Worm (Caenorhabditis elegans): ENCODE measurements around the gene clu-1.

DNA sequence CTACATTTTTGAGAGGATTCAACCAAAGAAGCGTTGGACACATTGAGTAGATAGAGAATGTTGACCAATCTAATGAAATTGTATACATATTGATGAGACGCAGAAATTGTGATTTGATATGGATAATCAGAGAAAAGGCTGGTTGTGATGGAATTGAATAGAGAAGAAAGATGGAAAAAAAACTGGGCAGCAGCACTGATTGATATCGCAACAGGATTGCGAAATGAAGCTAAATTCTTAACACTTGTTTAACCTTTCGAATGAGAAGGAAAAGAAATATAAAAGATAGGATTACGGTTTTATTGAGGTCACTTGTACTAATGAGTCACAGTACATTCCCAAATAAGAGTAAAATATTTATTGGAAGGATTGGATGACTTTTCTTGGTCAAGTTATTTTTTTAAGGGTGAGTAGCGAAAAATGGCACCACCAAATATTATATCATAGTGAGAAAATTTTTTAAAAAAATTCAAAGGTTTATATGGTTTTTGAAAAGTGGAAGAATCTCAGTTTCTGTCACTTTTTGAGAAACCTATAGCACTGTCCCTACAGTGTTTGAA lies 19.0 kb downstream of the clu-1 start:
- TF ChIP-seq med-1 (GFP tag; optimal IDR thresholded peaks at IDR 0.05; ENCODE audit: insufficient read depth) (no peak), tab-1 (GFP tag; IDR thresholded peaks at IDR 0.05) (no peak), flt-1 (GFP tag; IDR thresholded peaks at IDR 0.05) (no peak), ztf-29 (GFP tag; IDR thresholded peaks at IDR 0.05) (no peak), ref-1 (GFP tag; conservative IDR thresholded peaks at IDR 0.05) (no peak)
